Worm (Caenorhabditis elegans) whole organism, L2 larva: ENCODE data around the gene C28A5.6.

Experiments
- C34F6.9 ChIP-seq: fragments of 150-350 bp; optimal IDR thresholded peaks from 2 replicates; lab custom pipeline; 2014; ENCODE audit warnings: missing biosample characterization, missing genetic modification characterization
- F13H6.1 ChIP-seq: sonication (generic microtip); optimal IDR thresholded peaks from 2 replicates; lab custom pipeline; 2016; ENCODE audit warnings: missing genetic modification characterization, missing compliant biosample characterization
- R02D3.7 ChIP-seq: fragments of 150-350 bp; optimal IDR thresholded peaks from 2 replicates; lab custom pipeline; 2014; ENCODE audit warnings: missing biosample characterization, missing genetic modification characterization
- ZK546.5 ChIP-seq: sonication (generic microtip); optimal IDR thresholded peaks from 2 replicates; lab custom pipeline; 2017; ENCODE audit warnings: missing biosample characterization, missing genetic modification characterization
- aly-2 ChIP-seq: fragments of 150-350 bp; optimal IDR thresholded peaks from 2 replicates; lab custom pipeline; 2014; ENCODE audit warnings: missing biosample characterization, missing genetic modification characterization
- ama-1 ChIP-seq: fragments of 150-350 bp; optimal IDR thresholded peaks from 2 replicates; lab custom pipeline; 2018; ENCODE audit warnings: inconsistent platforms
- blmp-1 ChIP-seq: sonication (generic microtip); optimal IDR thresholded peaks from 2 replicates; lab custom pipeline; 2017; ENCODE audit warnings: missing genetic modification characterization, mild to moderate bottlenecking, missing compliant biosample characterization, antibody characterized with exemption, moderate library complexity; ENCODE audit not compliant: insufficient read depth
- ceh-82 ChIP-seq: fragments of 150-350 bp; optimal IDR thresholded peaks from 2 replicates; lab custom pipeline; 2014; ENCODE audit warnings: missing biosample characterization, missing genetic modification characterization
- crh-2 ChIP-seq: sonication (generic microtip); optimal IDR thresholded peaks from 2 replicates; lab custom pipeline; 2017; ENCODE audit warnings: missing biosample characterization, missing genetic modification characterization
- dmd-4 ChIP-seq: sonication (generic microtip); optimal IDR thresholded peaks from 2 replicates; lab custom pipeline; 2017; ENCODE audit warnings: missing biosample characterization, missing genetic modification characterization
- egl-27 ChIP-seq: sonication (generic microtip); optimal IDR thresholded peaks from 3 replicates; lab custom pipeline; 2017; ENCODE audit warnings: missing biosample characterization, missing genetic modification reagents, missing genetic modification characterization
- elt-1 ChIP-seq: fragments of 150-350 bp; optimal IDR thresholded peaks from 2 replicates; lab custom pipeline; 2014; ENCODE audit warnings: missing biosample characterization, missing genetic modification characterization
- elt-3 ChIP-seq: sonication (generic microtip); optimal IDR thresholded peaks from 2 replicates; lab custom pipeline; 2017; ENCODE audit warnings: missing biosample characterization, missing genetic modification characterization
- fos-1 ChIP-seq: fragments of 150-350 bp; optimal IDR thresholded peaks from 2 replicates; lab custom pipeline; 2014; ENCODE audit warnings: missing biosample characterization, missing genetic modification characterization
- gmeb-1 ChIP-seq: fragments of 150-350 bp; optimal IDR thresholded peaks from 2 replicates; lab custom pipeline; 2014; ENCODE audit warnings: missing biosample characterization, missing genetic modification characterization
- lin-11 ChIP-seq: fragments of 150-350 bp; sonication (generic microtip); optimal IDR thresholded peaks from 2 replicates; lab custom pipeline; 2014; ENCODE audit warnings: missing biosample characterization, missing genetic modification characterization, inconsistent platforms, mixed read lengths
- lin-13 ChIP-seq: fragments of 150-350 bp; optimal IDR thresholded peaks from 2 replicates; lab custom pipeline; 2014; ENCODE audit warnings: missing biosample characterization, missing genetic modification reagents, missing genetic modification characterization
- lsy-2 ChIP-seq, 2 experiments: fragments of 150-350 bp in 1 of 2; sonication (generic microtip) in 1 of 2; optimal IDR thresholded peaks; 2 replicates each; lab custom pipeline; 2014 to 2017; ENCODE audit warnings: missing biosample characterization in 2 of 2, missing genetic modification characterization in 2 of 2
- mab-5 ChIP-seq: fragments of 150-350 bp; optimal IDR thresholded peaks from 2 replicates; lab custom pipeline; 2014; ENCODE audit warnings: missing biosample characterization, missing genetic modification characterization
- mbf-1 ChIP-seq: sonication (generic microtip); optimal IDR thresholded peaks from 2 replicates; lab custom pipeline; 2017; ENCODE audit warnings: missing biosample characterization, missing genetic modification characterization
- mdl-1 ChIP-seq, 2 experiments: fragments of 150-350 bp in 1 of 2; sonication (generic microtip) in 1 of 2; optimal IDR thresholded peaks; 2 replicates each; lab custom pipeline; 2017; ENCODE audit warnings: missing biosample characterization in 2 of 2, missing genetic modification characterization in 2 of 2
- nhr-10 ChIP-seq: sonication (generic microtip); optimal IDR thresholded peaks from 2 replicates; lab custom pipeline; 2017; ENCODE audit warnings: missing biosample characterization, missing genetic modification characterization
- nhr-12 ChIP-seq: fragments of 150-350 bp; optimal IDR thresholded peaks from 2 replicates; lab custom pipeline; 2014; ENCODE audit warnings: missing biosample characterization, missing genetic modification characterization
- nhr-25 ChIP-seq: fragments of 150-350 bp; sonication (generic microtip); optimal IDR thresholded peaks from 3 replicates; lab custom pipeline; 2014; ENCODE audit warnings: missing biosample characterization, missing genetic modification characterization
- peb-1 ChIP-seq: fragments of 150-350 bp; optimal IDR thresholded peaks from 2 replicates; lab custom pipeline; 2014; ENCODE audit warnings: missing biosample characterization, missing genetic modification characterization
- sem-4 ChIP-seq: fragments of 150-350 bp; optimal IDR thresholded peaks from 2 replicates; lab custom pipeline; 2014; ENCODE audit warnings: missing biosample characterization, missing genetic modification reagents, missing genetic modification characterization
- skn-1 ChIP-seq: sonication (generic microtip); optimal IDR thresholded peaks from 2 replicates; lab custom pipeline; 2017; ENCODE audit warnings: missing biosample characterization, missing genetic modification characterization
- sma-3 ChIP-seq: sonication (generic microtip); optimal IDR thresholded peaks from 2 replicates; lab custom pipeline; 2016; ENCODE audit warnings: missing genetic modification reagents, missing genetic modification characterization, missing compliant biosample characterization
- sma-9 ChIP-seq, 2 experiments: fragments of 150-350 bp in 1 of 2; sonication (generic microtip) in 1 of 2; optimal IDR thresholded peaks; 2 replicates each; lab custom pipeline; 2014 to 2016; ENCODE audit warnings: missing genetic modification characterization in 2 of 2, mild to moderate bottlenecking in 1 of 2, missing biosample characterization in 1 of 2, missing compliant biosample characterization in 1 of 2, missing genetic modification reagents in 1 of 2, moderate library complexity in 1 of 2
- unc-39 ChIP-seq: fragments of 150-350 bp; optimal IDR thresholded peaks from 2 replicates; lab custom pipeline; 2014; ENCODE audit warnings: missing biosample characterization, missing genetic modification characterization
- unc-55 ChIP-seq: fragments of 150-350 bp; sonication (generic microtip); optimal IDR thresholded peaks from 3 replicates; lab custom pipeline; 2014; ENCODE audit warnings: missing biosample characterization, missing genetic modification reagents, missing genetic modification characterization
- unc-62 ChIP-seq: fragments of 150-350 bp; optimal IDR thresholded peaks from 2 replicates; lab custom pipeline; 2014; ENCODE audit warnings: missing biosample characterization, missing genetic modification reagents, missing genetic modification characterization
- zag-1 ChIP-seq: fragments of 150-350 bp; optimal IDR thresholded peaks from 2 replicates; lab custom pipeline; 2014; ENCODE audit warnings: missing biosample characterization, missing genetic modification characterization
- ztf-1 ChIP-seq: fragments of 200-800 bp; sonication (Bioruptor generic); conservative IDR thresholded peaks from 2 replicates; pipeline ENCODE4 v1.3.6; 2022; ENCODE audit warnings: missing genetic modification characterization, missing compliant biosample characterization
- ztf-11 ChIP-seq: sonication (generic microtip); optimal IDR thresholded peaks from 2 replicates; lab custom pipeline; 2017; ENCODE audit warnings: missing biosample characterization, missing genetic modification characterization

C28A5.6 gene

ce11 chrIII:4468812-4469211, 39.5 kb upstream of the C28A5.6 start, which contains the start of gene mstr-2:
TSS of gene mstr-2 (plus strand) at chrIII:4469112.
- no peak for TF ChIP-seq unc-62 (GFP tag; lab: Kevin White, UChicago)
- TF ChIP-seq sma-3 (GFP tag; lab: Kevin White, UChicago) = no peak
- no peak for TF ChIP-seq elt-1 (tag; lab: Kevin White, UChicago)
- no peak for TF ChIP-seq peb-1 (tag; lab: Kevin White, UChicago)
- TF ChIP-seq R02D3.7 (tag; lab: Kevin White, UChicago) = no peak
- no peak for TF ChIP-seq dmd-4 (tag; lab: Kevin White, UChicago)
- no peak for TF ChIP-seq C34F6.9 (tag; lab: Kevin White, UChicago)
- TF ChIP-seq nhr-12 (tag; lab: Kevin White, UChicago) = no peak
- no peak for TF ChIP-seq lin-13 (GFP tag; lab: Kevin White, UChicago)
- no peak for TF ChIP-seq skn-1 (tag; lab: Kevin White, UChicago)
- no peak for TF ChIP-seq elt-3 (tag; lab: Kevin White, UChicago)
- no peak for TF ChIP-seq ztf-11 (tag; lab: Kevin White, UChicago)
- TF ChIP-seq lin-11 (tag; lab: Kevin White, UChicago) = no peak

- TF ChIP-seq ztf-11 (tag; lab: Kevin White, UChicago) (no peak), nhr-10 (tag; lab: Kevin White, UChicago) (no peak), zag-1 (tag; lab: Kevin White, UChicago) (no peak), lin-11 (tag; lab: Kevin White, UChicago) (no peak), unc-39 (tag; lab: Kevin White, UChicago) (no peak), nhr-25 (no peak), dmd-4 (tag; lab: Kevin White, UChicago) (no peak), sma-9 (GFP tag; optimal IDR thresholded peaks at IDR 0.05; lab: Kevin White, UChicago) (peak; percentile 31), sma-9 (tag; optimal IDR thresholded peaks at IDR 0.05; lab: Kevin White, UChicago) (no peak), aly-2 (tag; lab: Kevin White, UChicago) (no peak), mab-5 (tag; lab: Kevin White, UChicago) (no peak), fos-1 (tag; lab: Kevin White, UChicago) (peak; percentile 72), mbf-1 (no peak)
These were observed 39.1 kb upstream of the C28A5.6 start for ce11 chrIII:4468390-4468789.

DNA sequence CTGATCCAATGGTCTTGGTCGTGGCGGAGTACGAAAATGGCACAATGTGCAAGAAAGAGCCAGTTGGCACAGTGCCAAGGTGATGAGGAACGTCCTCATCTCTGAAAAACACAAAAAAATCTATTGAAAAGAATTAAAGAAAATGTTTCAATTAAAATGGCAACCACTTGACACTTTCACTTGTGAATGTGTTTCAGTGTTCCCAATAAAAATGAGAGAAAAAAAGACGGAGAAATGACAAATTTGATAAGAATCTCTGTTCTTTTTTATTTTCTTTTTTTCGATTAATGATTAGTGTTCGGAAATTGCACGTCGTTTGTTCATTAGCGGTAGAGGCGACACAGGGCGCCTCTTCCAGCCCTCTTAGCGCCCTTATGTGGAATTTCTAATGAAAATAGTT, 38.0 kb upstream of the C28A5.6 start, which contains the start of gene ndg-4:
ndg-4 (minus strand) TSS at position 101 of the 400 bp plus-strand sequence.
- TF ChIP-seq gmeb-1 (tag; lab: Kevin White, UChicago) = no peak
- peak; percentile 27 for TF ChIP-seq blmp-1 (tag; lab: Kevin White, UChicago)
- no peak for TF ChIP-seq mbf-1

DNA sequence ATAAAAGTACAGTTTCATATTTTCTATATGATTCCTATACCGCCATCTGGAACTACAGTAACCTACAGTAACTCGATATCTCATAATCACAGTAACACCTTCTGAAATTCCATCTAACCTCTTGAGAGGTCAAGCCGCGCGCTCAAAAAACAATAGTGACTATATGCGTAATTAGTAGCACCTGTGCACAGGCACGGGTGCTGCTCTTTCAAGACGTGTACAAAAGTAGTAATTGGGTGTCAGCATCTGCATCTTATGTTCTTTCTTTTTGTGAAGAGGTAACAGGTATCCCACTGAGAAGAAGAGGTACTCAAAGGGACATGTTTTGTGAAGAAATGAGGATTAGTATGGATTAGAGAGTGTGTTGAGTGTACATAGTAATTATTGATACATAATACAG, 32.0 kb upstream of the C28A5.6 start:
- TF ChIP-seq peb-1 (tag; lab: Kevin White, UChicago) = no peak
- TF ChIP-seq zag-1 (tag; lab: Kevin White, UChicago) = no peak
- no peak for TF ChIP-seq gmeb-1 (tag; lab: Kevin White, UChicago)
- TF ChIP-seq aly-2 (tag; lab: Kevin White, UChicago) = no peak
- no peak for TF ChIP-seq ZK546.5 (tag; lab: Kevin White, UChicago)
- no peak for TF ChIP-seq fos-1 (tag; lab: Kevin White, UChicago)
- no peak for TF ChIP-seq F13H6.1 (tag; lab: Kevin White, UChicago)
- no peak for TF ChIP-seq lin-13 (GFP tag; lab: Kevin White, UChicago)
- TF ChIP-seq ceh-82 (tag; lab: Kevin White, UChicago) = no peak

ce11 chrIII:4460242-4460641, 30.9 kb upstream of the C28A5.6 start:
- TF ChIP-seq egl-27 (tag; lab: Kevin White, UChicago) = no peak
- peak; percentile 10 for TF ChIP-seq sma-9 (GFP tag; optimal IDR thresholded peaks at IDR 0.05; lab: Kevin White, UChicago)
- TF ChIP-seq sma-9 (tag; optimal IDR thresholded peaks at IDR 0.05; lab: Kevin White, UChicago) = no peak
- TF ChIP-seq ZK546.5 (tag; lab: Kevin White, UChicago) = no peak
- no peak for TF ChIP-seq ztf-1 (GFP tag; lab: Robert Waterston, UW)
- no peak for TF ChIP-seq elt-3 (tag; lab: Kevin White, UChicago)
- no peak for TF ChIP-seq lin-13 (GFP tag; lab: Kevin White, UChicago)
- peak in 1 of 2 experiments; percentile 17 for TF ChIP-seq lsy-2 (tag; optimal IDR thresholded peaks at IDR 0.05; lab: Kevin White, UChicago)
- TF ChIP-seq lin-11 (tag; lab: Kevin White, UChicago) = no peak
- no peak for TF ChIP-seq blmp-1 (tag; lab: Kevin White, UChicago)
- no peak for TF ChIP-seq R02D3.7 (tag; lab: Kevin White, UChicago)
- TF ChIP-seq sem-4 (tag; lab: Kevin White, UChicago) = no peak
- TF ChIP-seq crh-2 (tag; lab: Kevin White, UChicago) = no peak
- no peak for TF ChIP-seq unc-55 (GFP tag; lab: Kevin White, UChicago)
- no peak for TF ChIP-seq C34F6.9 (tag; lab: Kevin White, UChicago)
- TF ChIP-seq mdl-1 (tag; optimal IDR thresholded peaks at IDR 0.05; lab: Kevin White, UChicago) = no peak
- TF ChIP-seq sma-3 (GFP tag; lab: Kevin White, UChicago) = no peak
- TF ChIP-seq ama-1 = no peak
